Worm (Caenorhabditis elegans): ENCODE results near the gene fbxb-14.

DNA sequence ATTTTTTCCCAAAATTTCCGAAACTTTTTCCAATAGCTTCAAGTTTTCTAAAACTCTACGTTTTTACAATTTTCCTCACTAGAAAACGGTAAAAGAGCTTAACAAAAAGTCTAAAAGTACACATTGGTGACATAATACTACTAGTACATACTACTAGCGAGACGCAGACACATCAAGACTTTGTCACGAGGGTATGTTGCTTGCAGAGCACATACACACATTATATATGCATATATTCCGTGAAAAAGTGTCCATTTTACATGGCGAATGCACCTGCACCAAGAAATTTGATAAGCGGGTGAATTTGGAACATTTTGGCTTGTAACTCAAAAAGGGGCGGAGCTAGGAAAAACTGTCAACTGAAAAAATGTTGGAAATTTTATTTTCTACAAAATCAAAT is 18.8 kb upstream of the fbxb-14 start:
- TF ChIP-seq set-16 (GFP tag; IDR thresholded peaks at IDR 0.05) (no peak), egl-27 (tag; optimal IDR thresholded peaks at IDR 0.05) (no peak), mxl-2 (GFP tag; conservative IDR thresholded peaks at IDR 0.05) (no peak)

All from whole organism, L4 larva.